Worm (Caenorhabditis elegans): ENCODE data around the gene abts-3.

DNA sequence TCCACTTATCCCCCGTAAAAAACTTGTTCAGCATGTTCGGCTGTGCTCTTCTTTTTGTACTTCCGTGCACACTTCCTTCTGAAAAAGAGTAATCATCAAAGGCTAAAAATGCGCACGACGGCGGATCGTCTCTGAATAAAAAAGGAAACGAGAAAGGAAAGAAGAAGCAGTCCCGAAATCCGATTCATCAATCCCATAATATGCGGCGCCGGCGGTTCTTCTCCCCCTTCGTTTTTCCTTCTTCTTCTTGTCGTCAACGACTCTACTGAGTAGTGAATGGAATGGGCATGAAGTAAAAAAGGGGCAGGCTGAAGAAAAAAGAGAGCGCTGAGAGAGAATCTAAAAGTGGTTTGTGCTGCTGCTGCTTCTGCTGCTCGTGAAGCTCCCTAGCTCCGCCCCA, 16.7 kb downstream of the abts-3 start:
- TF ChIP-seq him-1 (tag; optimal IDR thresholded peaks at IDR 0.05), result no peak
- TF ChIP-seq dao-5 (tag; optimal IDR thresholded peaks at IDR 0.05), result no peak
